Fruit fly (Drosophila melanogaster): Measurements from ENCODE around the gene heph.

- TF ChIP-seq psq (optimal IDR thresholded peaks at IDR 0.05) (no peak), pan (optimal IDR thresholded peaks at IDR 0.05) (no peak), CG8478 (optimal IDR thresholded peaks at IDR 0.05) (no peak), usp (GFP tag; optimal IDR thresholded peaks at IDR 0.05) (no peak)
Measured at dm6 chr3R:32043778-32044177, 28.5 kb upstream of the heph start.

Data from whole organism.